Worm (Caenorhabditis elegans) whole organism, L3 larva: Measurements from ENCODE around the gene ule-3.

Source experiments
- ama-1 ChIP-seq: fragments of 150-350 bp; optimal IDR thresholded peaks from 2 replicates; lab custom pipeline; 2018
- ceh-16 ChIP-seq: sonication (generic microtip); optimal IDR thresholded peaks from 2 replicates; lab custom pipeline; 2017; ENCODE audit warnings: missing biosample characterization, missing genetic modification characterization
- ceh-82 ChIP-seq: fragments of 150-350 bp; optimal IDR thresholded peaks from 2 replicates; lab custom pipeline; 2014; ENCODE audit warnings: missing biosample characterization, missing genetic modification characterization
- ceh-9 ChIP-seq: sonication (generic microtip); optimal IDR thresholded peaks from 2 replicates; lab custom pipeline; 2018; ENCODE audit warnings: missing biosample characterization, missing genetic modification characterization
- daf-12 ChIP-seq: fragments of 150-350 bp; optimal IDR thresholded peaks from 2 replicates; lab custom pipeline; 2014; ENCODE audit warnings: missing biosample characterization, missing genetic modification reagents, missing genetic modification characterization
- egl-27 ChIP-seq: sonication (generic microtip); optimal IDR thresholded peaks from 4 replicates; lab custom pipeline; 2017; ENCODE audit warnings: missing biosample characterization, missing genetic modification reagents, missing genetic modification characterization
- egl-5 ChIP-seq: fragments of 150-350 bp; optimal IDR thresholded peaks from 2 replicates; lab custom pipeline; 2017; ENCODE audit warnings: missing biosample characterization, missing genetic modification reagents, missing genetic modification characterization, inconsistent platforms
- elt-1 ChIP-seq: fragments of 150-350 bp; optimal IDR thresholded peaks from 2 replicates; lab custom pipeline; 2014; ENCODE audit warnings: missing biosample characterization, missing genetic modification characterization
- elt-2 ChIP-seq: sonication (generic microtip); optimal IDR thresholded peaks from 2 replicates; lab custom pipeline; 2016; ENCODE audit warnings: missing genetic modification reagents, mild to moderate bottlenecking, missing genetic modification characterization, missing compliant biosample characterization
- elt-3 ChIP-seq, 3 experiments: fragments of 150-350 bp in 1 of 3; sonication (generic microtip) in 2 of 3; optimal IDR thresholded peaks; 2 replicates in 2 of 3; 4 replicates in 1 of 3; lab custom pipeline; 2014 to 2017; ENCODE audit warnings: missing biosample characterization in 3 of 3, missing genetic modification characterization in 3 of 3
- eor-1 ChIP-seq, 2 experiments: fragments of 150-350 bp; optimal IDR thresholded peaks; 2 replicates each; lab custom pipeline; 2014 to 2018; ENCODE audit warnings: missing biosample characterization in 2 of 2, missing genetic modification characterization in 2 of 2
- fkh-10 ChIP-seq: sonication (generic microtip); optimal IDR thresholded peaks from 2 replicates; lab custom pipeline; 2017; ENCODE audit warnings: missing biosample characterization, missing genetic modification reagents, missing genetic modification characterization
- fos-1 ChIP-seq: fragments of 150-350 bp; optimal IDR thresholded peaks from 2 replicates; lab custom pipeline; 2014; ENCODE audit warnings: missing biosample characterization, missing genetic modification characterization
- jun-1 ChIP-seq: fragments of 150-350 bp; optimal IDR thresholded peaks from 2 replicates; lab custom pipeline; 2014; ENCODE audit warnings: missing biosample characterization, missing genetic modification reagents, missing genetic modification characterization
- lin-15B ChIP-seq: fragments of 150-350 bp; optimal IDR thresholded peaks from 2 replicates; lab custom pipeline; 2014; ENCODE audit warnings: missing biosample characterization, missing genetic modification characterization
- lin-39 ChIP-seq: fragments of 150-350 bp; optimal IDR thresholded peaks from 2 replicates; lab custom pipeline; 2018; ENCODE audit warnings: missing biosample characterization, missing genetic modification reagents, missing genetic modification characterization
- mdl-1 ChIP-seq: fragments of 150-350 bp; optimal IDR thresholded peaks from 2 replicates; lab custom pipeline; 2014; ENCODE audit warnings: missing biosample characterization, missing genetic modification characterization
- nfya-1 ChIP-seq: sonication (generic microtip); optimal IDR thresholded peaks from 2 replicates; lab custom pipeline; 2017; ENCODE audit warnings: missing genetic modification characterization, mild to moderate bottlenecking, missing compliant biosample characterization, antibody characterized with exemption, moderate library complexity; ENCODE audit not compliant: insufficient read depth
- nhr-11 ChIP-seq: fragments of 150-350 bp; optimal IDR thresholded peaks from 2 replicates; lab custom pipeline; 2014; ENCODE audit warnings: missing biosample characterization, missing genetic modification characterization
- nhr-23 ChIP-seq: fragments of 150-350 bp; optimal IDR thresholded peaks from 2 replicates; lab custom pipeline; 2014; ENCODE audit warnings: missing biosample characterization, missing genetic modification reagents, missing genetic modification characterization
- nhr-237 ChIP-seq: fragments of 150-350 bp; optimal IDR thresholded peaks from 2 replicates; lab custom pipeline; 2014; ENCODE audit warnings: missing biosample characterization, missing genetic modification characterization
- nhr-25 ChIP-seq: sonication (generic microtip); optimal IDR thresholded peaks from 2 replicates; lab custom pipeline; 2017; ENCODE audit warnings: missing biosample characterization, missing genetic modification characterization
- nhr-28 ChIP-seq: fragments of 150-350 bp; optimal IDR thresholded peaks from 2 replicates; lab custom pipeline; 2014; ENCODE audit warnings: missing biosample characterization, missing genetic modification characterization
- nhr-67 ChIP-seq: fragments of 150-350 bp; optimal IDR thresholded peaks from 2 replicates; lab custom pipeline; 2014; ENCODE audit warnings: missing biosample characterization, missing genetic modification characterization
- nhr-77 ChIP-seq: fragments of 150-350 bp; optimal IDR thresholded peaks from 2 replicates; lab custom pipeline; 2014; ENCODE audit warnings: missing biosample characterization, missing genetic modification characterization
- pha-4 ChIP-seq: fragments of 150-350 bp; optimal IDR thresholded peaks from 2 replicates; lab custom pipeline; 2014; ENCODE audit warnings: missing biosample characterization, missing genetic modification reagents, missing genetic modification characterization
- tbx-2 ChIP-seq: sonication (generic microtip); optimal IDR thresholded peaks from 2 replicates; lab custom pipeline; 2016; ENCODE audit warnings: mild to moderate bottlenecking, missing genetic modification characterization, missing compliant biosample characterization
- unc-39 ChIP-seq: sonication (generic microtip); optimal IDR thresholded peaks from 4 replicates; lab custom pipeline; 2017; ENCODE audit warnings: missing biosample characterization, missing genetic modification characterization
- ztf-11 ChIP-seq: fragments of 150-350 bp; optimal IDR thresholded peaks from 2 replicates; lab custom pipeline; 2014; ENCODE audit warnings: missing biosample characterization, missing genetic modification characterization
- ztf-4 ChIP-seq: fragments of 150-350 bp; optimal IDR thresholded peaks from 2 replicates; lab custom pipeline; 2014; ENCODE audit warnings: missing biosample characterization, missing genetic modification characterization

Gene ule-3

DNA sequence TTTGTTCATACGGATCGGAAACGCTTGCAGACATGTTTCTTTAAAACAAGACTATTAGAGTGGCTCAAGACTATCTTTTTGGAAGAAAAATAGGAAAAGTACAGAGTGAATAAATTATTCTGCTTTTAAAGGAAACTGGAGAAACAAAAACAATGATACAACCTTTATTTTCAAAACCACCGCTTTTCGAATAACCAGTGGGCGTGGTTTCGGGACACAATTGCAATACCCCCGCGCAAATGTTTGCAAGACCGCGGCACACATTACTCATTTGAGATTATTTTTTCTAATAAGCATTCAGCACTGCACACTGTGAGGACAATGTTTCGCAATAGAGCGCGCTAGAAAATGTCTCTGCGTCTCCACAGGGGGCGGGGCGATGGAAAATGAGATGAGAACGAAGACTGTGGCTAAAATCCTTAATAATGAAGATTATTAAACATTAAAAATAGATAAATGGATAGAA lies 14.3 kb downstream of the ule-3 start, which contains the start of gene plrg-1 (continued):
- TF ChIP-seq ceh-9: no peak
- no peak for TF ChIP-seq daf-12 (tag; lab: Kevin White, UChicago)
- no peak for TF ChIP-seq ztf-4 (tag; lab: Kevin White, UChicago)
- TF ChIP-seq elt-1 (tag; lab: Kevin White, UChicago): peak; percentile 52
- TF ChIP-seq ama-1: no peak
- TF ChIP-seq tbx-2: peak; percentile 60
- peak; percentile 72 for TF ChIP-seq ceh-82
- TF ChIP-seq nfya-1: peak; percentile 85
- peak; percentile 6 for TF ChIP-seq mdl-1 (tag; lab: Kevin White, UChicago)
- TF ChIP-seq nhr-11 (tag; lab: Kevin White, UChicago): no peak

ce11 chrV:10811763-10812162 lies 18.2 kb downstream of the ule-3 start, which contains the start of gene C29A12.22:
TSS of gene C29A12.22 (plus strand) at chrV:10812063.
- TF ChIP-seq nhr-25 (tag; lab: Kevin White, UChicago) (no peak), unc-39 (no peak)

ce11 chrV:10813425-10814156 lies 20.0 kb downstream of the ule-3 start, which contains the start of the genes C29A12.1 and lig-1:
TSS of gene C29A12.1 (minus strand) at chrV:10813487.
TSS of gene lig-1 (plus strand) at chrV:10814106.
- TF ChIP-seq fos-1 (tag; lab: Kevin White, UChicago) (no peak), nhr-28 (tag; lab: Kevin White, UChicago) (no peak), lin-15B (tag; lab: Kevin White, UChicago) (peak; percentile 44), elt-2 (peak; percentile 4), nfya-1 (peak; percentile 36), nhr-237 (tag; lab: Kevin White, UChicago) (no peak), nhr-25 (tag; lab: Kevin White, UChicago) (peak; percentile 34)

DNA sequence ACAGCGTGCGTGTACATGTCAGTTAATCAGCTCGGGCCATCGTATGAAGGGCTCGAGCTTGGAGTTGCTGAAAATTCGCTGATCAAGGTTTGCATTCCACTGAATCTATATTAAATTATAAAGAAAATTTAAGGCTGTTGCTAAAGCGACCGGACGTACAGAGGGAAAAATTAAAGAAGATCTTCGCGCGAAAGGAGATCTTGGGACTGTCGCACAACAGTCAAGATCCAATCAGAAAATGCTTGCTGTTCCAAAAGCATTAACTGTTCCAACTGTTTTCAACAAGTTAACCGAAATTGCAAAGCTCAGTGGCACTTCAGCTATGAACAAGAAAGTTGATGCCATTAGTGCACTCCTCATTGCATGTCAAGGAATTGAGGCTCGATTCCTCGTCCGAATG lies 20.7 kb downstream of the ule-3 start:
- TF ChIP-seq nhr-11 (tag; lab: Kevin White, UChicago): no peak
- TF ChIP-seq nhr-28 (tag; lab: Kevin White, UChicago): no peak
- TF ChIP-seq egl-27: no peak
- no peak for TF ChIP-seq nhr-23 (tag; lab: Kevin White, UChicago)
- TF ChIP-seq, all 47 proteins: peak for 0

- TF ChIP-seq eor-1 (tag; optimal IDR thresholded peaks at IDR 0.05; lab: Kevin White, UChicago): no peak
- no peak for TF ChIP-seq ceh-82
- peak; percentile 25 for TF ChIP-seq fkh-10
- TF ChIP-seq, all 47 proteins: peak for 1
These were observed 23.2 kb downstream of the ule-3 start for ce11 chrV:10816831-10817230.

DNA sequence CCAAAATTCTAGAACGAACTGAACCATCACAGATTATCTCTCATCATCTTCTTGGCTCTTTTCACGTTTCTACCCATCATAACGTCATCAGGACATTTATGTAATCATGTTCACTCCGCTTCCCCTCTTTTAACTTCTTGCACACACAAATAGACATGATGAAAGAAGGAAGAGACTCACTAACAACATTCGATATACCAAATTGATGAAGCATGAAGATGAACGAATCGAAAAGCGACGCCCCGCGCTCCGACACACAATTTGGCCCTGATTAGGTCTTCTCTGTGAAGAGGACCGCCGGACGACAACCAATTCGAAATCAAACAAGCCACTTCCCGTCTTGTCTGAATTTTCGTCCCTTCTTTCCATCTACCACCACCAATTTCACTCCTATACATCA lies 24.9 kb downstream of the ule-3 start:
- TF ChIP-seq nhr-237 (tag; lab: Kevin White, UChicago) (no peak), fos-1 (tag; lab: Kevin White, UChicago) (no peak), lin-15B (tag; lab: Kevin White, UChicago) (no peak), lin-39 (tag; lab: Kevin White, UChicago) (no peak), nhr-11 (tag; lab: Kevin White, UChicago) (no peak), egl-5 (no peak), daf-12 (tag; lab: Kevin White, UChicago) (no peak), nhr-77 (tag; lab: Kevin White, UChicago) (no peak), elt-3 (tag; optimal IDR thresholded peaks at IDR 0.05; lab: Kevin White, UChicago) (no peak), tbx-2 (no peak)

DNA sequence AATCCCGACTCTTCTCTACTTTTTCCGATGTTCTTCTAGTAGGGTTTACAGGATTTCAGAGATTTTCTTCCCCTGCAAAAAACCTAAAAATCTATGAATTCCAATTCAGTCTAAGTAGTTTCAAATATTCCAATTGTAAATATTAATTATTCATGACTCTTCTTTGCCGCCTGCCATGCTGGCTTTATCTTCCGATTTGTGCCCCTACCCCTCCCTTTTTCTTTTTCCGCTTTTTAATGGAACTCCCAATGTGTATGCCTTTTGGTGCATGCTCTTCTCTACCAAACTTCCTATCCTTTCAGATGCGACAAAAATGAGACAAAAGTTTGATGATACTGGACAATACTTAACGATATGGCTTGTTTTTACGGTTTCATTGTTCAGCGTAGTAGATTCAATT lies 31.1 kb downstream of the ule-3 start, which contains the start of gene nrx-1:
Gene nrx-1, plus strand, starts transcription at position 301 of the 400 bp plus-strand sequence.
- TF ChIP-seq ceh-16: no peak
- TF ChIP-seq mdl-1 (tag; lab: Kevin White, UChicago): no peak
- no peak for TF ChIP-seq nhr-23 (tag; lab: Kevin White, UChicago)
- no peak for TF ChIP-seq nhr-67 (tag; lab: Kevin White, UChicago)
- no peak for TF ChIP-seq lin-39 (tag; lab: Kevin White, UChicago)
- no peak for TF ChIP-seq elt-2
- TF ChIP-seq eor-1 (tag; optimal IDR thresholded peaks at IDR 0.05; lab: Kevin White, UChicago): no peak
- TF ChIP-seq fos-1 (tag; lab: Kevin White, UChicago): no peak
- no peak for TF ChIP-seq ztf-11 (tag; lab: Kevin White, UChicago)
- TF ChIP-seq pha-4: no peak
- no peak for TF ChIP-seq jun-1 (tag; lab: Kevin White, UChicago)
- TF ChIP-seq ama-1: no peak
